Fruit fly (Drosophila melanogaster): ENCODE data around the gene CG9117.

Gene CG9117

DNA sequence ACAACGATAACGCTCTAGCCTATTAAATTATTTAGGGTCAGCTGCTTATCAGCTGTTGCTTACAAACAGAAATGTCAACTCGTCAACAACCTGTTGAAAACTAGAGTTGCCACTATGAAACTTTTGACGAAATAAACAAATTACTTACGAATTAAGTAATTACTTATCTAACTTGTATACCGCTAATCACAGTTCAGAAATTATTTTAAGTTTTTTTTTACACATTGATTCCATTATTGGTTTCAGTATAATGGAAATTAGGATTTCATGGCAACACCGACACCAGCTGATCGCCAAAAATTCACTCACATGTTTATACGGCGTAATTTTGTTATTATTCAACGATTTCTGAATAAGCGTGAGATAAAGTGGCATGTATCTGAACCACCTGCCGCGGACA is at the start of gene CG9117, which contains the start of gene CG31643:
TSS of gene CG9117 (minus strand) at position 73 of the 400 bp plus-strand sequence.
TSS of gene CG31643 (plus strand) at position 288 of the 400 bp plus-strand sequence.
- peak; percentile 70 for TF ChIP-seq CG17801 (GFP tag; optimal IDR thresholded peaks at IDR 0.05; ENCODE audit: partially characterized antibody)

DNA sequence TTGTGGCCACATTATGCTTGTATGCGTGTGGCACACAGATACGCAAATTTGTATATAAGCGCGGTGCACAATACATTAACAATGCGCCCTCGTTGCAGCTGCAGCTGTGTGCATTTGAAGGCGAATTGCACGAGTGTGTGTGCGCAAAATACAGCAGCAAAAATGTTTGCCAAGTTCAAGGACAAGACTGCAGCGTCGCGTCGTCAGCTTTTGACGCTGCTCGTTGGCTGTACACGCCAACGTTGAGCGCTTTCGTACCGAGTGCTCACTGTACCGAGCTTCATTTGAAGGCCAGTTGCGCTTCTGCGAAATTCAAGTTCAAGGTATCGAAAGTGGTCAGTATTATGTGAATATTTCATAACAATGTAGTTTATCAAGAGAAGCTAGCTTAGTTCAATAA is 49.1 kb upstream of the CG9117 start:
- no peak for TF ChIP-seq CG17801 (GFP tag; optimal IDR thresholded peaks at IDR 0.05; ENCODE audit: partially characterized antibody)

DNA sequence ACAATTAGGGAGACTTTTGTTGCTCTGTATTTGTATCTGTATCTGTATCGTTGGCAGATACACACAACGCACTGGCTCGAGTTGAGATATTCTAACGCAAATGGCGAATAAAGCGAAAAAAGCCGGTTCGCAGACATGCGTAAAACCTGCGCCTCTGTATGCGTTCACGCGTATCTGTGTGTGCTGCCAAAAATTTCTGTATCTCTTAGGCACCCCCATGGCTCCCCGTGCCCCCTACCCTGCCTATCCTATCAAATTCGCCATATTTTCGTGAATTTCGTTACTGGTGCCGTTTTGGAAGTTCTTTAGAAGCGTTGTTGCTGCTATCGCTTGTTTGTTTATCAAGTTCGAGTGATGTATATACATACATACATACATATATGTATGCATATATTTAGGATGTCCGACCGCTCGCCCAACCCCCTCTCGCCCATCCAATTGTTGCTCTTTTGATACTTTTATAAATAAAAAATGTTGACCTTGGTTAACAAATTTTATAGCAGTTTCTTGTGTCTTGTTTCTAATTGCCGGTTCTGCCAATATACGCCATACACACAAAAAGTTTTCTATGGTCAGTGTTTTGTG is 48.1 kb upstream of the CG9117 start:
- no peak for TF ChIP-seq CG17801 (GFP tag; optimal IDR thresholded peaks at IDR 0.05; ENCODE audit: partially characterized antibody)

DNA sequence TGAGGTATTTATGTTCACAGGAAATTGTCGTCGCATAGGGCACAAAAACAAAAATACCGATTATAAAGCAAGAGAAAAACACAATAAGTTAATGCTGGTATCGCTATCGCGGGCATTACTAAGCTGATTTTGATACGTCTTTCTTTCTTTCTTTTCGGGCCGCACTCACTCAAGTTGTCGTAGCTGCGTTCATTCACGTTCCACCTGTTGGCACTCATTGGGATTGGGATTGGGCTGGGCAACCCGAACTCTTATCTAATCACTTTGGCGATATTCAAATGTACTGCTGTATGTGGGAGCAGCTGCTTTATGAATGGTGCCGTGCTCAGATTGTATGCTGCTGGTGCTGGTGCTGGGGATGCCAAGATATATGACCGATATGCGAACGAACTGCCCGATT is 47.0 kb upstream of the CG9117 start:
- no peak for TF ChIP-seq CG17801 (GFP tag; optimal IDR thresholded peaks at IDR 0.05; ENCODE audit: partially characterized antibody)

DNA sequence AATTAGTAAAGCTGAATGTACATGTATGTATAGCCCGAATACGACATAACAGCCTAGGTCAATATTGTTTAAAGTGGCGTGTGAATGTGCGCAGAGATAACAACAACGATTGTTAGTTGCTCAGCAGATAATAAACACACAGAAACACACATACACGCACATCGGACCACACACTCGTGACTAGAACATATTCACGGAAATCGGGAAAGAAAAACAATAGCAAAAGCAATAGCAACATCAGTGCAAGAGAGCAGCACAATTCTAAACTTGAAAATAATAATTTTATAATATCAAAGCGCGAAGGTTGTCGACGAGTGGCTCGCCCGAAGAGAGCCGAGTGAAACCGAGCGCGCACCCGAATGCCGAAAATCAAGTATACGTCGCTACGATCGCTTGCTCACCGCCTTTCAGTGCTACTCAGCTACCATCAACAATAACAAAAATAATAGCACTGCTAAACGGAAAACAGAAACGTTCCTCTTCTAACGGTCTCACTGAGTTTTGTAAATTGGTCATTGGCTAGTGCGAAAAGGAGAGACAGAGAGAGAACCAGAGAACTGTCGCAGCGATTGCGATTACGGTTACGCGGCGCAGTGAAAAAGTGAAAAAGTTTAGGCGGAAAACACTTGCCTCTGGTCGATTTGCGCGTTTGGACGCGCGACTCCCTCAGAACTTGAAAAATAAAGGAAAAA is 45.4 kb upstream of the CG9117 start:
- TF ChIP-seq CG17801 (GFP tag; optimal IDR thresholded peaks at IDR 0.05; ENCODE audit: partially characterized antibody) = peak; percentile 28

DNA sequence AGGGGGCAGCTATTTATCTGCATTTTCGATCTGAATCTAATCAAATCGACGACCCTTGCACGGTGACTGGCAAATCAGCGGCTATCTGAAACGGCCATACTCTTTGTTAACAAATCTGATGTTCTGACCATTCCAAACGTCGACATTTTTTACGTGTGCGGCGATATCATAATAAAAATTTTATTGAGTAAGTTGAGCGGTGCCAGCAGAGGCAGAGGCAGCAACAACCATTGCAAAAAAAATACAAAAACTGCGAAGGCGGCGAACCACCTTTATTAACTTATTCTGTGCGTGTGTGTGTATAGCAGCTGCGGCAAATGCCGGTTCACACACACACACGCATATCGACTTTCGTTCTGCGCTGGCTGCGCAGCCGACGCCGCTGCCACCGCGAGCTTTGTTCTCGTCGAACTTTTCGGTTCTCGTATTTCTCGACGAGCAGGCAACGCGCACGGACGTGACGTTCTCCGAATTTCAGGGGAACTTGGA is 44.5 kb upstream of the CG9117 start, which contains the start of gene Kr-h1:
TSS of gene Kr-h1 (plus strand) at position 447 of the 489 bp plus-strand sequence.
- TF ChIP-seq CG17801 (GFP tag; optimal IDR thresholded peaks at IDR 0.05; ENCODE audit: partially characterized antibody) = no peak

DNA sequence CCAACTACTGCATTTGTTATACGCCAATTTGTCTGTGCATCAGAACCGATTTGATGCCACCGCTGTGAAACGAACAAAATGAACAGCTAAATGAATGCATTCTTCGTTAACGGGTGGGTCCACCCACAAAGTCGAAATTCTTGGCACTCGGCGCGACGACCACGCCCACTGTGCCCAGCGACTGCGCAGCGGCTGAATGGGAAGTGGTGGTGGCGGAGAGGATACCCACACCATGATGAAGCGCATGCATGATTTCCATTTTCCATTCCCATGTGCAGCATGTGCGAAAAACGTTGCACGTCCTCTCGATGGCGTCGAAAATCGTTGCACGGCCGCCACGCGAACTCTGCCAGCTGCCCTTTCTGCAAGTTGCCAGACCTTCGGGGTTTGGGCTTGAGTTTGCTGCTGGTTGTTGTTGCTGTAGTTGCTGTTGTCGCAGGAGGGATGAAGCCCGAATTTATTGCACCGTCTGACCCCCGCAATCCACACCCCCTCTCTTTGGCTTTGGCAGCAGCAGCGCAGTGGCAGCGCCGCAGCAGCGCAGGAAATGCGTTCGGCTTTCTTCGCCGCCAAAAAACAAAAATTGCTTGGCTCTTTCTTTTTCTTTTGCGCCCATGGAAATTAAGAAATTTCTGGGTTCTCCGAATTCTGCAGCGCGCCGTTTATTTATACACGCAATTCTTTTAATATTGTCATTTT is 43.6 kb upstream of the CG9117 start:
- no peak for TF ChIP-seq CG17801 (GFP tag; optimal IDR thresholded peaks at IDR 0.05; ENCODE audit: partially characterized antibody)

DNA sequence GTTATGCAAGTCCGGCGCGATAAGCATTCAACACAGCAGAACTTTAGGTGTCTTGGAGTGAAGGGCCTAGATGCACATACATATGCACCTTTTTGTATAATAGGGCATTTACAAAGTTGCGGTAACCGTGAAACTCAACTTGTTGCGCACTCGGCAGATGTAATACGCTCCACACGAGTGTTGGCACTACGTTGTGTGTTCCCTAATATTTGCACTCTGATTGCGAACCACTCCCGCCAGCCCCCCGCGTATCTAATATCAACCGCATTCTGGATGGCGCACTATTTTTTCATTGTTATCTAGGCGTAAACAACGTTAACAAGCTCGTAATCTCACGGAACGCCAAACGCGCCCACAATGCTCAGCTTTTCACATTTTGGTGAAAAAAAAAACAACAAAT is 42.6 kb upstream of the CG9117 start:
- no peak for TF ChIP-seq CG17801 (GFP tag; optimal IDR thresholded peaks at IDR 0.05; ENCODE audit: partially characterized antibody)

DNA sequence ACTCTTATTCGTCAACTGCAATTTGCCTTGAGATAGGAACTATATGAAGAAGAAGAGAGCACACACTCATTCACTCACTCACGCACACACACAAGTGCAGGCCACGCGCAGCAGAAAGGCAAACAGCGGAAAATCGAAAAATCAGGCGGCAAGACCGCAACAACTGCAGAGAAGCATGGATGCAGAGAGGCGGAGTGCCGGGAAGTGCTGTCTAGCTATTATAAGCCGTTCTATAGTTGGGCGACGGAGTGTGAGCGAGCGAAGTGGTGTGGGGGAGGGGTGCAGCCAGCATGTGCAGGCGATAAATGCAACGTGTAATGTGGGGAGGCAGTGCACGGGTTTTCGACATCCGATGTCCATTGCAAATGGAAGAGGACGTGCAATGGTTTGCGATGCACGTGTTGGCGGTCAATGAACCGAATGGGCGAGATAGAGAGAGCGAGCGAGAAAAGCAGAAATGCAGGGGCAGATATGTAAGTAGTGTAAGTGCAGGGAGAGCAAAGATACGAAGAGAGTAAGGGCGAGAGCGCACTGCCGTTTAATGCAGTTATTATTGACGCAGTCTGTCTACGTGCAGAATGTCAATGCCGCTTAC is 41.2 kb upstream of the CG9117 start:
- TF ChIP-seq CG17801 (GFP tag; optimal IDR thresholded peaks at IDR 0.05; ENCODE audit: partially characterized antibody) = peak; percentile 2

DNA sequence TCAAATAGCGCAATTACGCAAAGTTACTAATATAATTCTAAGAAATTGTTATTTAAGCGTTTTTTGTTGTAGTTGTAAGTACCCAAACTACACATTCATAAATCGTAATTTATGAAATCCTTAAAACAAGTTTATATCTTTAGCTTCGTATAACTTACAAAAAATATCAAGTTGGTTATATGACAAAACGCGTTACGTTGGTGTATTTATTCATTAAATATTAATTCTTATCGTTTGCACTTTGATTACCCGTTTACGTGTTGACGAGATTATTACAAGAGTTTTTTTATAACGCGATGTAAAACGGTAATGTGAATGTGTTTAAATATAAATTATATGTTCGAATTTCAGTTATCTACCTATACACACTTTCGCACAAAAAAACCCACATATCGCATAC is 39.9 kb upstream of the CG9117 start:
- no peak for TF ChIP-seq CG17801 (GFP tag; optimal IDR thresholded peaks at IDR 0.05; ENCODE audit: partially characterized antibody)

DNA sequence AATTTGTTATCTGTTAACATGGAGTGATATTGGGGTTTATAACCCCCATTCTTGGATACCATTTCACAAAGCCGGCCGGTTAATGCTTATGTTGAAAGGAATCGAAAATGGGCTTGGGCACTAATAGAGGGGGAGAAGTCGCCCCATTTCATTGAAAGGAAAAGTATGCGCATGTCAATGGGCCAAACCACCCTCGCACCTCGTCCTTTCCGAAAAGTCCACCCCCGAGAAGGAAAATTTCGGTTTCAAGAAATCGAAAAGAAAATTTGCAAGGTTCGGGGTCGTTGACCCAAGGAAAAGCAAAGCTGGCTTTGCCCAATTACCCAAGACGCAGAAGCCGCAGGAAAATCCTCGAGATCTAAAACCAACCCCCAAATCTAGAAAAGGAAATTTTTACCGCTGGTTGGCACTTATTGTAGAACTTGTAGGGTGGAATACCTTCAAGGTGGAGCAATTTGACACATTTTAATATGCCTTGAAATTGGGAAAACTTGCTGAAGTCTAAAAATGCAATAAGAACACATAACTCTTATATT is 39.2 kb upstream of the CG9117 start:
- no peak for TF ChIP-seq CG17801 (GFP tag; optimal IDR thresholded peaks at IDR 0.05; ENCODE audit: partially characterized antibody)

DNA sequence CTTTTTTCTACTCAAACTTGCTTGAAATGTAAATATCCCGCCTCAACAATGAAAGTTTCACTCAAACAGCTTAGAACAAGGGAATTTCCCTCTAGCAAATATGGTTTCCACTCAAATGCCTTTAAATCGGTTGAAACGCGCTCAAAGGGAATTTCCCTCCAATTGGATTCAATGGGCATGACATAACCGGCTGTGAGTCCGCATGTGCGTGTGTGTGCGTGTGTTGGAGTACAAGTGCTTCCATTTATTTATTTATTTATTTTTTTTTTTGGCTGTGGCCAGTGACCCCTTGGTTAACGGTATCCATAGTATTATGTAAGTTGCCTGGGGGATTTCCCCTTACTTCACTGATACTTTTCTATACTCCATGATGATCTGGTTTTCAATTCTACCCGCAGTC is 38.4 kb upstream of the CG9117 start:
- no peak for TF ChIP-seq CG17801 (GFP tag; optimal IDR thresholded peaks at IDR 0.05; ENCODE audit: partially characterized antibody)

DNA sequence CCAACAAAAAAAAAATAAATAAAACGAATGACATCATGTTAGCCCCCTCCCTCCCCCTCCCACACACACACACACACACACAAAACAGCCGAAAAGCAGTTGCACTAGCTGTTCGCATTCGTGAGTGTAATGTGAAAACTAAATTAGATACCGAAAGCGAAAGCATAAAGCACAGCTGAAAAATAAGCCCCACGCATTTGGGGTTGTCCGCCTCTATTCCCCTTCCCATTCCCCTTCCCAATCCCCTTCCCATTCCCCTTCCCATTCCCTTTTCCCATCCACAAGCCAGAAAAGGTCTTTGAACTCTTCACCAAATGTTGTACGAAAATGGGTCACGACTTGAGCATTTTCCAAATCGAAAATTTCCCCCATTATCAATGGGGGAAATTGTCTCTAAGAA is 37.6 kb upstream of the CG9117 start:
- no peak for TF ChIP-seq CG17801 (GFP tag; optimal IDR thresholded peaks at IDR 0.05; ENCODE audit: partially characterized antibody)

DNA sequence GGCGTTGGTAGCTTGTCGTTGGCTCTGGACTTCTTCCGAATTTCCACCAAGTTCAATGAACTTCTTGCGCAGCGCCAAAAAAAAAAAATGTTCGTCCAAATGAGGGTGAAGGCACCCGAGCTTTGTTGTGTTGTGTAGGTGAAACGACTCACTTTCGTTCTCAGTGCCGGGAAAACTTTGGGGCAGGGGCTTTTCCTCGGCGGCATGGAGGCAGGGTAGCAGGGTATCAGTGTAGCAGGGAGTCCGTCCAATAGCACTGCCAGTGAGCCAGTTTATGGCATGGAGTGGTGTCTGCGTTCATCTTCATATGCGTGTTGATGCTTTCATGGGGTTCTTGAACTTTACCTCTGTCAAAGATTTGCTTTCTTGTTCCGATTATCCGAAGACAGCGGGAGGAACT is 36.6 kb upstream of the CG9117 start:
- no peak for TF ChIP-seq CG17801 (GFP tag; optimal IDR thresholded peaks at IDR 0.05; ENCODE audit: partially characterized antibody)

DNA sequence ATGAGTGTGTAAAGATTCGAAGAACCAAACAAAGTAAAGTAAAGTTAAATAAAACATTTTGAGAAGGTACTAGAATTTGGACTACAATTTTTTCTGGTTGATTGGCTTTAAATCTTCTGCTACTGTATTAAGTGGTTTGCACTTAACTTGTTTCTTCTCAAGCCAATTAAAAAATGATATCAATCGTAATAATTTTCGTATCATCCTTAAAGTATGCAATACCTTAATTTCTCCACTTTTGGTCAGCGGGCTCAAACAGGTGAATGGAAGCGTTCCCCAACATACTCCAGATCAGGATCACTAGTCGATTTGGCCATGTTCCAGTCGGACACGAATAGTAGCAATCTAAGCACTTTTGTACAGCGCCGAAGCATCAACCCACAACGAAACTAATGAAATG is 36.2 kb upstream of the CG9117 start:
- no peak for TF ChIP-seq CG17801 (GFP tag; optimal IDR thresholded peaks at IDR 0.05; ENCODE audit: partially characterized antibody)

All from ovary, adult (tissue).